Fruit fly (Drosophila melanogaster) whole organism, adult: ENCODE data around the gene CG11656.

Source experiments
- Hr96 ChIP-seq: fragments of 200-800 bp; sonication (Bioruptor generic); optimal IDR thresholded peaks from 2 replicates; lab custom pipeline; 2016; ENCODE audit warnings: missing biosample characterization, missing genetic modification characterization
- bab1 ChIP-seq: fragments of 200-800 bp; sonication (Bioruptor generic); optimal IDR thresholded peaks from 3 replicates; lab custom pipeline; 2019; ENCODE audit warnings: missing biosample characterization, mild to moderate bottlenecking, missing genetic modification characterization, moderate library complexity
- toe ChIP-seq: fragments of 200-800 bp; sonication (Bioruptor generic); optimal IDR thresholded peaks from 2 replicates; lab custom pipeline; 2016; ENCODE audit warnings: missing biosample characterization, missing genetic modification characterization

DNA sequence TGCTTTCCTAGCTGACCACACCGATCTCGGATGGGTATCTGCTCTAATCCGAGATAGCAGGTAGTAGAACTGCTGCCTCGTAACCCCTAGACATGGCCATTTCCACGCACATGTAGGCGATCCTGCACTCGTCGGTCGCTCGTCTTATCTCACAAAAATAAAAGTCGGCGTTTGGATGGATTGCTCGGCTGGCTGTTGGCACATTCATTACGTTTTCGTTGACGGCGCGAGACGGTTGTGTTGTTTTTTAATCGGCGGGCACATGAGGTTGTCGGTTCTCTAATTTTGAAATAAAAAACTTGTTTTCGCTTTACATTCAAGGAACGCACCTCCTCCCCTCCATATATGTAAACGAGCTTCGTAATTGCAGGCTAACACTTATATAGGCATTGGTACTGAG, 22.6 kb downstream of the CG11656 start, which contains the start of gene ry:
- TF ChIP-seq toe (no peak), bab1 (GFP tag; lab: Kevin White, UChicago) (no peak), Hr96 (no peak)
